Worm (Caenorhabditis elegans) whole organism, early embryonic: ENCODE data around the gene elo-6.

Experiments
- F13C5.2 ChIP-seq: sonication (generic microtip); optimal IDR thresholded peaks from 2 replicates; lab custom pipeline; 2017; ENCODE audit warnings: mild to moderate bottlenecking, missing genetic modification characterization, inconsistent platforms, missing compliant biosample characterization
- aly-1 ChIP-seq: sonication (generic microtip); optimal IDR thresholded peaks from 2 replicates; lab custom pipeline; 2016; ENCODE audit warnings: missing genetic modification characterization, missing compliant biosample characterization
- ama-1 ChIP-seq: fragments of 150-350 bp; optimal IDR thresholded peaks from 2 replicates; lab custom pipeline; 2014
- ceh-13 ChIP-seq: fragments of 200-800 bp; sonication (Bioruptor generic); optimal IDR thresholded peaks from 2 replicates; lab custom pipeline; 2018; ENCODE audit warnings: mild to moderate bottlenecking, missing genetic modification characterization, missing compliant biosample characterization
- ceh-36 ChIP-seq: sonication (generic microtip); optimal IDR thresholded peaks from 2 replicates; lab custom pipeline; 2016; ENCODE audit warnings: missing genetic modification characterization, inconsistent platforms, missing compliant biosample characterization
- ets-7 ChIP-seq: sonication (generic microtip); optimal IDR thresholded peaks from 2 replicates; lab custom pipeline; 2016; ENCODE audit warnings: missing genotype, missing genetic modification characterization, missing compliant biosample characterization
- hmbx-1 ChIP-seq: sonication (generic microtip); optimal IDR thresholded peaks from 2 replicates; lab custom pipeline; 2016; ENCODE audit warnings: mild to moderate bottlenecking, missing genetic modification characterization, missing compliant biosample characterization
- hmg-4 ChIP-seq: fragments of 200-800 bp; sonication (Bioruptor generic); optimal IDR thresholded peaks from 2 replicates; lab custom pipeline; 2018; ENCODE audit warnings: mild to moderate bottlenecking, missing genetic modification characterization, missing compliant biosample characterization
- scrt-1 ChIP-seq: fragments of 200-800 bp; sonication (Bioruptor generic); IDR thresholded peaks from 2 replicates; pipeline ENCODE4 v1.3.6; 2022; ENCODE audit warnings: missing genetic modification characterization, missing compliant biosample characterization
- tbx-11 ChIP-seq: fragments of 200-800 bp; sonication (Bioruptor generic); IDR thresholded peaks from 2 replicates; pipeline ENCODE4 v1.3.6; 2022; ENCODE audit warnings: missing genetic modification characterization, missing compliant biosample characterization
- tbx-37 ChIP-seq: fragments of 200-800 bp; sonication (Bioruptor generic); conservative IDR thresholded peaks from 2 replicates; pipeline ENCODE4 v1.3.6; 2022; ENCODE audit warnings: missing genetic modification reagents, missing genetic modification characterization, missing compliant biosample characterization
- tra-4 ChIP-seq: sonication (generic microtip); optimal IDR thresholded peaks from 2 replicates; lab custom pipeline; 2017; ENCODE audit warnings: missing genetic modification characterization, missing compliant biosample characterization

ce11 chrIV:5394687-5395086 is 6.3 kb upstream of the elo-6 start, which contains the start of the genes perm-3 and swsn-6:
- TF ChIP-seq tbx-37: no peak
- TF ChIP-seq ama-1: no peak
- TF ChIP-seq hmbx-1: no peak
- no peak for TF ChIP-seq ceh-13
- TF ChIP-seq tra-4 (tag; lab: Kevin White, UChicago): no peak
- peak; percentile 20 for TF ChIP-seq F13C5.2
- TF ChIP-seq tbx-11 (GFP tag; lab: Robert Waterston, UW): no peak
- TF ChIP-seq ets-7 (tag; lab: Kevin White, UChicago): no peak
- no peak for TF ChIP-seq hmg-4 (GFP tag; lab: Kevin White, UChicago)
- TF ChIP-seq aly-1 (tag; lab: Kevin White, UChicago): no peak
- no peak for TF ChIP-seq scrt-1 (GFP tag; lab: Robert Waterston, UW)
- no peak for TF ChIP-seq ceh-36 (tag; lab: Kevin White, UChicago)
